Worm (Caenorhabditis elegans): ENCODE data around the gene nlt-1.

The nlt-1 gene

DNA sequence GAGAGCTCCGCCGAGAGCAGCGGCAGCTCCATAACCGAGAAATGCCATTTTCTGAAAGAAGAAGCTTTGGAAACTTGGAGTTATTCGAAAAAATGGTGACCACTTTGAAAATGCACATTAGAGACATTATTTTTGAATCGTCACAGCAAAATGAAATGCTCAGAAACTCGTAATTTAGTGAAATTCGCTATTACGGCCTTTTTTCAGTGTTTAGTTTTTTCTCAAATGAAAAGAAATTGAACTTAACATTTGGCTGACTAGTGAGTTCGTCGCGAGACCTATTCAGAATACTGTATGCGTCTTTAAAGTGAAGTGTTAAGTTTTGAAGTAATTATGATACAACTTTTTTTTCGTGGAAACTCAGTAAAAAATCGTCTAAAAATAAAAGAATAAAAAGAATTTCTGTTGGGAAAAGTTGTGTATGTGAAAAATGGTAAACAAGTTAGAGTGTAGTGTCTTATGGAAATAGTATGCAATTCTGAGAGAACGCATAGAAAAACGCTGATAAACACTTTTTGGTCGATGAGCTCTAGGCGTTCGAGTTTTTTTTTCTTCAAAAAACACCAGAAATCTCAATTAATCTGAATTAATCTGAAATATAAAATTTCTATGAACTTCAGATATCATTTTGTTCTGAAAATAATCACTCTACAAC lies 30.4 kb downstream of the nlt-1 start, which contains the start of gene R53.5:
Gene R53.5 (minus strand): TSS at position 51 of the 655 bp plus-strand sequence.
- TF ChIP-seq dve-1 (tag; optimal IDR thresholded peaks at IDR 0.05; ENCODE audit: insufficient read depth) (peak; percentile 25), snpc-1.2 (GFP tag; IDR thresholded peaks at IDR 0.05) (no peak), daf-12 (tag; optimal IDR thresholded peaks at IDR 0.05) (no peak), nhr-77 (tag; optimal IDR thresholded peaks at IDR 0.05) (peak; percentile 22), nhr-28 (tag; optimal IDR thresholded peaks at IDR 0.05) (peak; percentile 41), skn-1 (tag; optimal IDR thresholded peaks at IDR 0.05) (no peak), nhr-42 (GFP tag; IDR thresholded peaks at IDR 0.05) (no peak), T26A8.4 (GFP tag; IDR thresholded peaks at IDR 0.05) (no peak), snpc-4 (tag; optimal IDR thresholded peaks at IDR 0.05) (no peak), ces-1 (GFP tag; optimal IDR thresholded peaks at IDR 0.05) (no peak), hmg-1.1 (GFP tag; IDR thresholded peaks at IDR 0.05) (no peak), zip-2 (tag; optimal IDR thresholded peaks at IDR 0.05) (no peak), duxl-1 (tag; optimal IDR thresholded peaks at IDR 0.05; ENCODE audit: poor library complexity) (no peak), lin-13 (GFP tag; optimal IDR thresholded peaks at IDR 0.05) (no peak), R02D3.7 (tag; optimal IDR thresholded peaks at IDR 0.05) (no peak), mdt-29 (GFP tag; IDR thresholded peaks at IDR 0.05) (no peak), ceh-62 (tag; optimal IDR thresholded peaks at IDR 0.05) (no peak), mdl-1 (tag; optimal IDR thresholded peaks at IDR 0.05) (no peak), ceh-32 (tag; optimal IDR thresholded peaks at IDR 0.05; ENCODE audit: poor library complexity) (no peak), ceh-82 (tag; optimal IDR thresholded peaks at IDR 0.05) (no peak), pqm-1 (tag; optimal IDR thresholded peaks at IDR 0.05) (peak; percentile 3), ceh-28 (tag; optimal IDR thresholded peaks at IDR 0.05) (no peak), mes-2 (tag; optimal IDR thresholded peaks at IDR 0.05; ENCODE audit: poor library complexity, severe bottlenecking) (no peak), ztf-11 (tag; optimal IDR thresholded peaks at IDR 0.05) (no peak), lsy-2 (tag; optimal IDR thresholded peaks at IDR 0.05) (peak in 1 of 2 experiments; percentile 41), madf-5 (GFP tag; IDR thresholded peaks at IDR 0.05) (no peak), fkh-10 (GFP tag; optimal IDR thresholded peaks at IDR 0.05) (no peak), lin-38 (GFP tag; IDR thresholded peaks at IDR 0.05) (0 out of 2 replicates have a peak, but pooled peaks have one; percentile 14), dmd-9 (GFP tag; IDR thresholded peaks at IDR 0.05) (no peak), mxl-2 (GFP tag; conservative IDR thresholded peaks at IDR 0.05) (no peak), egl-27 (tag; optimal IDR thresholded peaks at IDR 0.05) (no peak), madf-9 (GFP tag; conservative IDR thresholded peaks at IDR 0.05) (no peak), unc-62 (GFP tag; optimal IDR thresholded peaks at IDR 0.05 in 1 of 2) (peak in 1 of 2 experiments; percentile 22), unc-62 (tag; optimal IDR thresholded peaks at IDR 0.05) (no peak), tra-1 (GFP tag; IDR thresholded peaks at IDR 0.05) (no peak), unc-130 (GFP tag; optimal IDR thresholded peaks at IDR 0.05) (no peak), nhr-10 (tag; optimal IDR thresholded peaks at IDR 0.05) (no peak), mep-1 (tag; optimal IDR thresholded peaks at IDR 0.05) (no peak), F10B5.3 (tag; optimal IDR thresholded peaks at IDR 0.05) (no peak), T20F7.1 (GFP tag; optimal IDR thresholded peaks at IDR 0.05) (peak; percentile 39), hlh-11 (tag; optimal IDR thresholded peaks at IDR 0.05) (no peak), daf-19 (GFP tag; conservative IDR thresholded peaks at IDR 0.05) (no peak), nhr-11 (tag; optimal IDR thresholded peaks at IDR 0.05) (no peak), ZK337.2 (GFP tag; IDR thresholded peaks at IDR 0.05) (no peak), nhr-41 (GFP tag; IDR thresholded peaks at IDR 0.05) (no peak), lin-1 (GFP tag; IDR thresholded peaks at IDR 0.05) (no peak), ama-1 (optimal IDR thresholded peaks at IDR 0.05) (no peak), lin-39 (tag; optimal IDR thresholded peaks at IDR 0.05) (no peak), ztf-7 (tag; optimal IDR thresholded peaks at IDR 0.05) (no peak), nhr-237 (tag; optimal IDR thresholded peaks at IDR 0.05) (no peak), dmd-6 (GFP tag; IDR thresholded peaks at IDR 0.05) (no peak), hif-1 (tag; optimal IDR thresholded peaks at IDR 0.05) (no peak)

Data from whole organism, L4 larva.